Fruit fly (Drosophila melanogaster): ENCODE data around the gene Serinc.
A peak's percentile ranks its signal among the peaks of the same experiment; 100 is the strongest.

Gene Serinc

DNA sequence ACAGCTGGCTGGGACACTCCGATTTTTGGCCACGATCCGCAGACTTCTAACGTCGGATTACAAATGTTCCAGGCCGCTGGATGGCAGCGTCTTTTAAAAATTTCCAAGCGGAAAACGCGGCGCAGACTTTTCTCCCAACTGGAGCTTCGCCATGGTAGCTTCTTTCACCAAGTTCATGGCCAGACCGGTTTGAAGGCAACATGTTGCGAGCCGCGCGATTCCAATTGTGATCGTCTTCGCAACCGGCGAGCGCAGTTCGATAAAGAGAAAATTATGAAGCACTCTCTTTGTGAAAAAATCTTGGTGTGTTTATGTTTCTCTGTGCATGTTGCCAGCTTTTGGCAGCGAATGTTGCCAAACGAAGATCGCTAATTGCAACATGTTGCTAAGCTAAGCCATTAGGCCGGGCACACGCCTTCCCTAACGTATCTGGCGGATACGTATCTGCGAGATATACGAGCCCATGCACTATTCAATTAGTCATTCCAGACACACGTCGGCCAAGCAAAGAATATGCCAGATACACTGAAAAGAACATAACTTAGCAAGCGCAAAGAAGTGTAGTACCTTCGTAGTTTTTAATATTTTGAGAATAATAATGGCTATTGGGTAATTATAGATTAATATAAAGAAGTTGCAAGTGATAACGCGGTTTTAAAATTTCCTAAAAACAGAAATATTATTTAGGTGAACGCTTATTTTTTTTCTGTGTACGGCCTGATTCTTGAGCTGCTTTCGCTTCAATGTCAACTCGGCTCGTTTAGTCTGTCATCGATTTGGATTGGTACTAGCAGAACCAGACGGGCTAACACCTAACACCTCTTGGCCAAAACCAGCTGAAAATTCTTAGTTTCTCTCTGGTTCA lies 39.6 kb downstream of the Serinc start, which contains the start of gene dsx-c73A (continued):
- no peak for TF ChIP-seq Dip3 (GFP tag; optimal IDR thresholded peaks at IDR 0.05)
- TF ChIP-seq odd (GFP tag; optimal IDR thresholded peaks at IDR 0.05), result no peak
- TF ChIP-seq bigmax (GFP tag; optimal IDR thresholded peaks at IDR 0.05), result no peak
- TF ChIP-seq zfh1 (GFP tag; IDR thresholded peaks at IDR 0.05), result peak; percentile 57; the same call in 2 of the 3 replicates
- no peak for TF ChIP-seq chm (GFP tag; IDR thresholded peaks at IDR 0.05)
- no peak for TF ChIP-seq CG8359 (GFP tag; optimal IDR thresholded peaks at IDR 0.05; ENCODE audit: borderline replicate concordance)
- TF ChIP-seq CG12769 (tag; optimal IDR thresholded peaks at IDR 0.05), result no peak
- TF ChIP-seq lab (GFP tag; optimal IDR thresholded peaks at IDR 0.05), result no peak
- no peak for TF ChIP-seq HmgD (GFP tag; optimal IDR thresholded peaks at IDR 0.05)
- TF ChIP-seq gce (GFP tag; IDR thresholded peaks at IDR 0.05), result no peak
- no peak for TF ChIP-seq CG7987 (GFP tag; optimal IDR thresholded peaks at IDR 0.05)
- TF ChIP-seq Ravus (GFP tag; IDR thresholded peaks at IDR 0.05), result no peak
- TF ChIP-seq sens (GFP tag), result peak; percentile 90
- no peak for TF ChIP-seq cg (GFP tag; optimal IDR thresholded peaks at IDR 0.05)
- 0 out of 3 replicates have a peak, but pooled peaks have one; percentile 21 for TF ChIP-seq so (GFP tag; IDR thresholded peaks at IDR 0.05)
- peak; percentile 66 for TF ChIP-seq nmo (GFP tag; optimal IDR thresholded peaks at IDR 0.05)
- no peak for TF ChIP-seq Dip2 (GFP tag; IDR thresholded peaks at IDR 0.05)
- TF ChIP-seq CG30431 (GFP tag; optimal IDR thresholded peaks at IDR 0.05), result no peak
- no peak for TF ChIP-seq bowl (GFP tag; IDR thresholded peaks at IDR 0.05)
- no peak for TF ChIP-seq CG13296 (GFP tag; optimal IDR thresholded peaks at IDR 0.05)
- no peak for TF ChIP-seq CG7372 (GFP tag; IDR thresholded peaks at IDR 0.05)
- TF ChIP-seq pum (GFP tag; optimal IDR thresholded peaks at IDR 0.05), result no peak
- no peak for TF ChIP-seq CG33557 (GFP tag; optimal IDR thresholded peaks at IDR 0.05)
- 0 out of 2 replicates have a peak, but pooled peaks have one; percentile 22 for TF ChIP-seq CG17328 (GFP tag; IDR thresholded peaks at IDR 0.05)
- peak; percentile 28 for TF ChIP-seq CG17829 (tag; optimal IDR thresholded peaks at IDR 0.05)
- no peak for TF ChIP-seq Lpt (GFP tag; optimal IDR thresholded peaks at IDR 0.05)
- TF ChIP-seq BEAF-32 (GFP tag; optimal IDR thresholded peaks at IDR 0.05), result no peak
- TF ChIP-seq cad (GFP tag; optimal IDR thresholded peaks at IDR 0.05), result no peak
- no peak for TF ChIP-seq knrl (GFP tag; IDR thresholded peaks at IDR 0.05; ENCODE audit: partially characterized antibody)
- TF ChIP-seq bsh (GFP tag; optimal IDR thresholded peaks at IDR 0.05), result peak; percentile 59 to 80
- no peak for TF ChIP-seq peb (GFP tag; IDR thresholded peaks at IDR 0.05)
- TF ChIP-seq zen2 (GFP tag; IDR thresholded peaks at IDR 0.05; ENCODE audit: partially characterized antibody), result peak; percentile 56; the same call in 1 of the 3 replicates
- TF ChIP-seq CG10565 (GFP tag; optimal IDR thresholded peaks at IDR 0.05), result no peak
- no peak for TF ChIP-seq NC2α (GFP tag; optimal IDR thresholded peaks at IDR 0.05)
- TF ChIP-seq insv (GFP tag; optimal IDR thresholded peaks at IDR 0.05), result no peak
- no peak for TF ChIP-seq CG12942 (GFP tag; optimal IDR thresholded peaks at IDR 0.05)
- TF ChIP-seq CG43689 (GFP tag; IDR thresholded peaks at IDR 0.05), result no peak
- TF ChIP-seq CG3407 (GFP tag; optimal IDR thresholded peaks at IDR 0.05), result no peak
- no peak for TF ChIP-seq ase (GFP tag; IDR thresholded peaks at IDR 0.05)
- no peak for TF ChIP-seq toy (GFP tag; IDR thresholded peaks at IDR 0.05)
- TF ChIP-seq her (GFP tag; optimal IDR thresholded peaks at IDR 0.05), result no peak
- TF ChIP-seq kni (GFP tag; optimal IDR thresholded peaks at IDR 0.05), result peak; percentile 45
- TF ChIP-seq Bgb (GFP tag; IDR thresholded peaks at IDR 0.05; ENCODE audit: partially characterized antibody), result no peak
- TF ChIP-seq Hmx (GFP tag; optimal IDR thresholded peaks at IDR 0.05), result no peak
- TF ChIP-seq ci (GFP tag; IDR thresholded peaks at IDR 0.05), result peak; percentile 49; the same call in 2 of the 3 replicates
- peak; percentile 34 for TF ChIP-seq nau (GFP tag; optimal IDR thresholded peaks at IDR 0.05)
- TF ChIP-seq CG1603 (tag; optimal IDR thresholded peaks at IDR 0.05), result peak; percentile 5
- no peak for TF ChIP-seq YL-1 (GFP tag; optimal IDR thresholded peaks at IDR 0.05)
- TF ChIP-seq slou (GFP tag; optimal IDR thresholded peaks at IDR 0.05), result no peak

All from whole organism, embryonic.